Worm (Caenorhabditis elegans) whole organism, young adult: ENCODE results near the gene C26B2.7.

Experiments used
- F37B4.10 ChIP-seq: fragments of 200-800 bp; sonication (Bioruptor generic); IDR thresholded peaks from 2 replicates; pipeline ENCODE4 v1.3.6; 2022; ENCODE audit warnings: missing genetic modification characterization, missing compliant biosample characterization
- ceh-40 ChIP-seq: fragments of 200-800 bp; sonication (Bioruptor generic); IDR thresholded peaks from 2 replicates; pipeline ENCODE4 v1.3.6; 2022; ENCODE audit warnings: missing genetic modification characterization, missing compliant biosample characterization
- him-1 ChIP-seq: sonication (generic microtip); optimal IDR thresholded peaks from 2 replicates; lab custom pipeline; 2016; ENCODE audit warnings: missing genotype, missing genetic modification reagents, missing genetic modification characterization, missing compliant biosample characterization
- hmg-20 ChIP-seq: fragments of 200-800 bp; sonication (Bioruptor generic); IDR thresholded peaks from 2 replicates; pipeline ENCODE4 v1.3.6; 2022; ENCODE audit warnings: missing genetic modification reagents, missing genetic modification characterization, missing compliant biosample characterization
- unc-62 ChIP-seq: fragments of 150-350 bp; optimal IDR thresholded peaks from 2 replicates; lab custom pipeline; 2014; ENCODE audit warnings: missing biosample characterization, missing genetic modification reagents, missing genetic modification characterization
- ztf-25 ChIP-seq: fragments of 200-800 bp; sonication (Bioruptor generic); IDR thresholded peaks from 2 replicates; pipeline ENCODE4 v1.3.6; 2022; ENCODE audit warnings: missing genetic modification reagents, missing genetic modification characterization, missing compliant biosample characterization

- no peak for TF ChIP-seq unc-62 (GFP tag; lab: Kevin White, UChicago)
- no peak for TF ChIP-seq him-1 (tag; lab: Kevin White, UChicago)
- no peak for TF ChIP-seq hmg-20 (GFP tag; lab: Robert Waterston, UW)
- no peak for TF ChIP-seq ceh-40
- no peak for TF ChIP-seq F37B4.10 (GFP tag; lab: Robert Waterston, UW)
- TF ChIP-seq ztf-25: no peak
Measured at ce11 chrIV:8044574-8044973, 28.5 kb downstream of the C26B2.7 start, which contains the start of gene nhr-258.
